Worm (Caenorhabditis elegans) whole organism, L2 larva: ENCODE results near the gene Y75B8A.25.
A peak's percentile ranks its signal among the peaks of the same experiment; 100 is the strongest.

Experiments used
- C34F6.9 ChIP-seq: fragments of 150-350 bp; optimal IDR thresholded peaks from 2 replicates; lab custom pipeline; 2014; ENCODE audit warnings: missing biosample characterization, missing genetic modification characterization
- F13H6.1 ChIP-seq: sonication (generic microtip); optimal IDR thresholded peaks from 2 replicates; lab custom pipeline; 2016; ENCODE audit warnings: missing genetic modification characterization, missing compliant biosample characterization
- R02D3.7 ChIP-seq: fragments of 150-350 bp; optimal IDR thresholded peaks from 2 replicates; lab custom pipeline; 2014; ENCODE audit warnings: missing biosample characterization, missing genetic modification characterization
- Y55F3AM.14 ChIP-seq: fragments of 200-800 bp; sonication (Bioruptor generic); optimal IDR thresholded peaks from 2 replicates; lab custom pipeline; 2018; ENCODE audit warnings: mild to moderate bottlenecking, missing genetic modification characterization, missing compliant biosample characterization
- ZK546.5 ChIP-seq: sonication (generic microtip); optimal IDR thresholded peaks from 2 replicates; lab custom pipeline; 2017; ENCODE audit warnings: missing biosample characterization, missing genetic modification characterization
- alr-1 ChIP-seq: fragments of 150-350 bp; optimal IDR thresholded peaks from 2 replicates; lab custom pipeline; 2014; ENCODE audit warnings: missing biosample characterization, missing genetic modification characterization
- aly-2 ChIP-seq: fragments of 150-350 bp; optimal IDR thresholded peaks from 2 replicates; lab custom pipeline; 2014; ENCODE audit warnings: missing biosample characterization, missing genetic modification characterization
- ama-1 ChIP-seq: fragments of 150-350 bp; optimal IDR thresholded peaks from 2 replicates; lab custom pipeline; 2018; ENCODE audit warnings: inconsistent platforms
- blmp-1 ChIP-seq: sonication (generic microtip); optimal IDR thresholded peaks from 2 replicates; lab custom pipeline; 2017; ENCODE audit warnings: missing genetic modification characterization, mild to moderate bottlenecking, missing compliant biosample characterization, antibody characterized with exemption, moderate library complexity; ENCODE audit not compliant: insufficient read depth
- ceh-16 ChIP-seq: fragments of 150-350 bp; optimal IDR thresholded peaks from 2 replicates; lab custom pipeline; 2014; ENCODE audit warnings: missing biosample characterization, missing genetic modification characterization
- ceh-82 ChIP-seq: fragments of 150-350 bp; optimal IDR thresholded peaks from 2 replicates; lab custom pipeline; 2014; ENCODE audit warnings: missing biosample characterization, missing genetic modification characterization
- crh-2 ChIP-seq: sonication (generic microtip); optimal IDR thresholded peaks from 2 replicates; lab custom pipeline; 2017; ENCODE audit warnings: missing biosample characterization, missing genetic modification characterization
- dmd-4 ChIP-seq: sonication (generic microtip); optimal IDR thresholded peaks from 2 replicates; lab custom pipeline; 2017; ENCODE audit warnings: missing biosample characterization, missing genetic modification characterization
- egl-27 ChIP-seq: sonication (generic microtip); optimal IDR thresholded peaks from 3 replicates; lab custom pipeline; 2017; ENCODE audit warnings: missing biosample characterization, missing genetic modification reagents, missing genetic modification characterization
- elt-1 ChIP-seq: fragments of 150-350 bp; optimal IDR thresholded peaks from 2 replicates; lab custom pipeline; 2014; ENCODE audit warnings: missing biosample characterization, missing genetic modification characterization
- elt-3 ChIP-seq: sonication (generic microtip); optimal IDR thresholded peaks from 2 replicates; lab custom pipeline; 2017; ENCODE audit warnings: missing biosample characterization, missing genetic modification characterization
- fos-1 ChIP-seq: fragments of 150-350 bp; optimal IDR thresholded peaks from 2 replicates; lab custom pipeline; 2014; ENCODE audit warnings: missing biosample characterization, missing genetic modification characterization
- gmeb-1 ChIP-seq: fragments of 150-350 bp; optimal IDR thresholded peaks from 2 replicates; lab custom pipeline; 2014; ENCODE audit warnings: missing biosample characterization, missing genetic modification characterization
- lin-11 ChIP-seq: fragments of 150-350 bp; sonication (generic microtip); optimal IDR thresholded peaks from 2 replicates; lab custom pipeline; 2014; ENCODE audit warnings: missing biosample characterization, missing genetic modification characterization, inconsistent platforms, mixed read lengths
- lin-13 ChIP-seq: fragments of 150-350 bp; optimal IDR thresholded peaks from 2 replicates; lab custom pipeline; 2014; ENCODE audit warnings: missing biosample characterization, missing genetic modification reagents, missing genetic modification characterization
- lin-39 ChIP-seq: fragments of 150-350 bp; optimal IDR thresholded peaks from 2 replicates; lab custom pipeline; 2014; ENCODE audit warnings: missing biosample characterization, missing genetic modification reagents, missing genetic modification characterization
- lsy-2 ChIP-seq, 2 experiments: fragments of 150-350 bp in 1 of 2; sonication (generic microtip) in 1 of 2; optimal IDR thresholded peaks; 2 replicates each; lab custom pipeline; 2014 to 2017; ENCODE audit warnings: missing biosample characterization in 2 of 2, missing genetic modification characterization in 2 of 2
- mab-5 ChIP-seq: fragments of 150-350 bp; optimal IDR thresholded peaks from 2 replicates; lab custom pipeline; 2014; ENCODE audit warnings: missing biosample characterization, missing genetic modification characterization
- mbf-1 ChIP-seq: sonication (generic microtip); optimal IDR thresholded peaks from 2 replicates; lab custom pipeline; 2017; ENCODE audit warnings: missing biosample characterization, missing genetic modification characterization
- mdl-1 ChIP-seq, 2 experiments: fragments of 150-350 bp in 1 of 2; sonication (generic microtip) in 1 of 2; optimal IDR thresholded peaks; 2 replicates each; lab custom pipeline; 2017; ENCODE audit warnings: missing biosample characterization in 2 of 2, missing genetic modification characterization in 2 of 2
- nhr-10 ChIP-seq: sonication (generic microtip); optimal IDR thresholded peaks from 2 replicates; lab custom pipeline; 2017; ENCODE audit warnings: missing biosample characterization, missing genetic modification characterization
- nhr-11 ChIP-seq: fragments of 150-350 bp; optimal IDR thresholded peaks from 2 replicates; lab custom pipeline; 2014; ENCODE audit warnings: missing biosample characterization, missing genetic modification characterization
- nhr-12 ChIP-seq: fragments of 150-350 bp; optimal IDR thresholded peaks from 2 replicates; lab custom pipeline; 2014; ENCODE audit warnings: missing biosample characterization, missing genetic modification characterization
- nhr-129 ChIP-seq: fragments of 150-350 bp; optimal IDR thresholded peaks from 2 replicates; lab custom pipeline; 2014; ENCODE audit warnings: missing biosample characterization, missing genetic modification characterization
- nhr-21 ChIP-seq: fragments of 150-350 bp; optimal IDR thresholded peaks from 2 replicates; lab custom pipeline; 2014; ENCODE audit warnings: missing biosample characterization, missing genetic modification characterization
- nhr-23 ChIP-seq: fragments of 150-350 bp; optimal IDR thresholded peaks from 2 replicates; lab custom pipeline; 2014; ENCODE audit warnings: missing biosample characterization, missing genetic modification reagents, missing genetic modification characterization
- nhr-237 ChIP-seq: fragments of 150-350 bp; optimal IDR thresholded peaks from 2 replicates; lab custom pipeline; 2014; ENCODE audit warnings: missing biosample characterization, missing genetic modification characterization
- nhr-25 ChIP-seq: fragments of 150-350 bp; sonication (generic microtip); optimal IDR thresholded peaks from 3 replicates; lab custom pipeline; 2014; ENCODE audit warnings: missing biosample characterization, missing genetic modification characterization
- nhr-6 ChIP-seq: fragments of 150-350 bp; optimal IDR thresholded peaks from 2 replicates; lab custom pipeline; 2014; ENCODE audit warnings: missing biosample characterization, missing genetic modification characterization
- nhr-77 ChIP-seq: fragments of 150-350 bp; optimal IDR thresholded peaks from 2 replicates; lab custom pipeline; 2014; ENCODE audit warnings: missing biosample characterization, missing genetic modification characterization
- peb-1 ChIP-seq: fragments of 150-350 bp; optimal IDR thresholded peaks from 2 replicates; lab custom pipeline; 2014; ENCODE audit warnings: missing biosample characterization, missing genetic modification characterization
- sem-4 ChIP-seq: fragments of 150-350 bp; optimal IDR thresholded peaks from 2 replicates; lab custom pipeline; 2014; ENCODE audit warnings: missing biosample characterization, missing genetic modification reagents, missing genetic modification characterization
- skn-1 ChIP-seq: sonication (generic microtip); optimal IDR thresholded peaks from 2 replicates; lab custom pipeline; 2017; ENCODE audit warnings: missing biosample characterization, missing genetic modification characterization
- sma-3 ChIP-seq: sonication (generic microtip); optimal IDR thresholded peaks from 2 replicates; lab custom pipeline; 2016; ENCODE audit warnings: missing genetic modification reagents, missing genetic modification characterization, missing compliant biosample characterization
- sma-9 ChIP-seq, 2 experiments: fragments of 150-350 bp in 1 of 2; sonication (generic microtip) in 1 of 2; optimal IDR thresholded peaks; 2 replicates each; lab custom pipeline; 2014 to 2016; ENCODE audit warnings: missing genetic modification characterization in 2 of 2, mild to moderate bottlenecking in 1 of 2, missing biosample characterization in 1 of 2, missing compliant biosample characterization in 1 of 2, missing genetic modification reagents in 1 of 2, moderate library complexity in 1 of 2
- snpc-4 ChIP-seq: fragments of 150-350 bp; optimal IDR thresholded peaks from 2 replicates; lab custom pipeline; 2014; ENCODE audit warnings: missing biosample characterization, missing genetic modification characterization
- unc-39 ChIP-seq: fragments of 150-350 bp; optimal IDR thresholded peaks from 2 replicates; lab custom pipeline; 2014; ENCODE audit warnings: missing biosample characterization, missing genetic modification characterization
- unc-55 ChIP-seq: fragments of 150-350 bp; sonication (generic microtip); optimal IDR thresholded peaks from 3 replicates; lab custom pipeline; 2014; ENCODE audit warnings: missing biosample characterization, missing genetic modification reagents, missing genetic modification characterization
- unc-62 ChIP-seq: fragments of 150-350 bp; optimal IDR thresholded peaks from 2 replicates; lab custom pipeline; 2014; ENCODE audit warnings: missing biosample characterization, missing genetic modification reagents, missing genetic modification characterization
- zag-1 ChIP-seq: fragments of 150-350 bp; optimal IDR thresholded peaks from 2 replicates; lab custom pipeline; 2014; ENCODE audit warnings: missing biosample characterization, missing genetic modification characterization
- ztf-1 ChIP-seq: fragments of 200-800 bp; sonication (Bioruptor generic); conservative IDR thresholded peaks from 2 replicates; pipeline ENCODE4 v1.3.6; 2022; ENCODE audit warnings: missing genetic modification characterization, missing compliant biosample characterization
- ztf-11 ChIP-seq: sonication (generic microtip); optimal IDR thresholded peaks from 2 replicates; lab custom pipeline; 2017; ENCODE audit warnings: missing biosample characterization, missing genetic modification characterization
- ztf-4 ChIP-seq: fragments of 150-350 bp; optimal IDR thresholded peaks from 2 replicates; lab custom pipeline; 2014; ENCODE audit warnings: missing biosample characterization, missing genetic modification characterization

Y75B8A.25 gene

DNA sequence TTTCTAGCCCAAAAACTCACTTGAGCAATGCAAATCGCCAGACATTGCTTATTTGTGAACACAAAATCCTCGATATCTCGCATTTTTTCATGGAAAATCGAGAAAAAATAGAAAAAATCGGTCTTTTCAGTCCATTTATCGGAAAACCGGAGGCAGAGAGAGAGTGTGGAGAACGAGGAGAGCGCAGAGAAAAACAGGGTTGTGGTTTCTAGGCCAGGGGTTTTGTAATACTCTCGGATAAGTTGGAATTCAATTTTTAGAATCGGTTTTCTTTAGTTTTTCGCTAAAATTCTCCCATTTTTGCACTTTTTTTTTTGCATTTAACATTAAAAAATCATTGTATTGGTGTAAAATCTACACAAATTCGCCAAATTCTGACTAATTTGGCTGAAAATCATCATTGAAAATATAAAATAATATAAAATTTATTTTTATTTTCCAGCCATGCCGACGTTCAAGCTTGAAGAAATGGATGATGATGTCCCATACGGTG lies at the start of gene Y75B8A.25, which contains the start of gene Y75B8A.24:
TSS of gene Y75B8A.25 (plus strand) at position 443 of the 493 bp plus-strand sequence.
TSS of gene Y75B8A.24 (minus strand) at position 155 of the 493 bp plus-strand sequence.
- TF ChIP-seq mbf-1 (tag; lab: Kevin White, UChicago) (no peak), nhr-11 (tag; lab: Kevin White, UChicago) (no peak), lin-11 (tag; lab: Kevin White, UChicago) (no peak), ceh-82 (tag; lab: Kevin White, UChicago) (no peak), unc-39 (tag; lab: Kevin White, UChicago) (no peak), nhr-6 (tag; lab: Kevin White, UChicago) (peak; percentile 63), F13H6.1 (tag; lab: Kevin White, UChicago) (peak; percentile 76), peb-1 (no peak), ceh-16 (tag; lab: Kevin White, UChicago) (no peak), alr-1 (tag; lab: Kevin White, UChicago) (no peak), snpc-4 (tag; lab: Kevin White, UChicago) (peak; percentile 60), aly-2 (tag; lab: Kevin White, UChicago) (no peak), R02D3.7 (tag; lab: Kevin White, UChicago) (peak; percentile 57), lin-39 (tag; lab: Kevin White, UChicago) (no peak), gmeb-1 (tag; lab: Kevin White, UChicago) (peak; percentile 85), nhr-25 (tag; lab: Kevin White, UChicago) (peak; percentile 77), ztf-1 (GFP tag; lab: Robert Waterston, UW) (no peak), lin-13 (GFP tag; lab: Kevin White, UChicago) (peak; percentile 57), crh-2 (tag; lab: Kevin White, UChicago) (peak; percentile 75), ama-1 (lab: Kevin White, UChicago) (no peak), mdl-1 (tag; optimal IDR thresholded peaks at IDR 0.05; lab: Kevin White, UChicago) (no peak), ZK546.5 (no peak), elt-1 (tag; lab: Kevin White, UChicago) (no peak), nhr-10 (no peak), zag-1 (no peak), nhr-129 (tag; lab: Kevin White, UChicago) (peak; percentile 4), C34F6.9 (tag; lab: Kevin White, UChicago) (peak; percentile 79), sma-9 (GFP tag; optimal IDR thresholded peaks at IDR 0.05; lab: Kevin White, UChicago) (no peak), sma-9 (tag; optimal IDR thresholded peaks at IDR 0.05; lab: Kevin White, UChicago) (no peak), ztf-4 (tag; lab: Kevin White, UChicago) (peak; percentile 5), skn-1 (tag; lab: Kevin White, UChicago) (no peak), Y55F3AM.14 (GFP tag; lab: Kevin White, UChicago) (no peak), egl-27 (no peak), lsy-2 (tag; optimal IDR thresholded peaks at IDR 0.05; lab: Kevin White, UChicago) (peak; percentile 68 to 87), nhr-23 (tag; lab: Kevin White, UChicago) (no peak), ztf-11 (tag; lab: Kevin White, UChicago) (no peak), nhr-237 (tag; lab: Kevin White, UChicago) (no peak), sem-4 (tag; lab: Kevin White, UChicago) (peak; percentile 82), dmd-4 (tag; lab: Kevin White, UChicago) (no peak), nhr-12 (tag; lab: Kevin White, UChicago) (no peak), blmp-1 (tag; lab: Kevin White, UChicago) (no peak), fos-1 (tag; lab: Kevin White, UChicago) (no peak), sma-3 (GFP tag; lab: Kevin White, UChicago) (peak; percentile 71), unc-55 (peak; percentile 80), elt-3 (tag; lab: Kevin White, UChicago) (no peak), unc-62 (no peak), nhr-21 (tag; lab: Kevin White, UChicago) (peak; percentile 34), nhr-77 (tag; lab: Kevin White, UChicago) (no peak), mab-5 (tag; lab: Kevin White, UChicago) (peak; percentile 49)
